Fruit fly (Drosophila melanogaster): ENCODE results near the gene eRF3.

DNA sequence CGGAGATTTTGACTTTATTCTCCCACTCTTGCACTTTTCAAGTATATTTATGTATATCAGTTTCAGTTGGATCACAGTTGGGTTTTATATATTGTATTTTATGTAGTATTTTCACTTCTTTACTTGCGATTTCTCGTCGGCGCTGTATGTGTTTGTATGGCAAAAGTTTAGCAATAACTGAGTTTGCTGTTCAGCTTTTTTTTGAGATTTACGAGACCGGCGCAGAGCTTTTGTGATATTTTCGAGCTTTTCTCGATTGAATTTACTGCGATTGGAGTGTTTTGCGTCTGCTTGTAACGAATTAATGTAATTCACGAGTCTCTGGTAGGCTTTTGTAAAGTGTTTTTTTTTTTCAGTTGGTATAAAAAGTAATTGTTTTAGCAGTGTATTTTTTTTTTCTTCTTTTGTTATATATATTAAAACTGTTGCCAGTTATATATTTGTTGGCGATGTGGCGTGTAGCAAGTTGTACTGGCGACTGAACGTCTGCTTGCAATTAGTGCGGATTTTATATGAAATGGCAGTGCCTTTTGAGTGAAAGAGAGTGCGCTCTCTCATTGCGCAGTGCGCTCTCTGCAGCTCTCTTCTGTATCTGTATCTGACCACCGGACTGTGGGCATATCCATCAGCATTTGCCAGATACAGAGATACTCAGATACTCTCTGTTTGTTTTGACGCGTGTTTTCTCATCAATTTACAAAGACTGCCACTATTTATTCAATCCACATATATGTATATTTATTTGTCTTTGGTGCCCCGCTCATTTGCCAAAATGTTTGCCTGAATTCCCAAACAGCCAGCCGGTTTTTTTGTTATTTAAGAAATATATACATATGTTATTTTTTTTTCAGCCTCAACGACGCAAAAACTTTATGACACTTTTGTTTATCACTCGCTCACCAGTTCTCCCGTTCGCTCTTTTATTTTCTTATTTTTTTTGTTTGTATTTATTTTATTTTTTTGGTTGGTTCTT, 26.8 kb downstream of the eRF3 start:
- peak; percentile 79 for TF ChIP-seq tai (GFP tag; optimal IDR thresholded peaks at IDR 0.05)
- TF ChIP-seq pan (optimal IDR thresholded peaks at IDR 0.05) = no peak
- TF ChIP-seq Dif (GFP tag; optimal IDR thresholded peaks at IDR 0.05; ENCODE audit: partially characterized antibody) = peak; percentile 99
- TF ChIP-seq rgr (GFP tag; optimal IDR thresholded peaks at IDR 0.05) = peak; percentile 84
- TF ChIP-seq N (GFP tag; optimal IDR thresholded peaks at IDR 0.05) = no peak
- peak; percentile 7 for TF ChIP-seq GATAd (GFP tag; optimal IDR thresholded peaks at IDR 0.05)
- TF ChIP-seq jim (GFP tag; optimal IDR thresholded peaks at IDR 0.05) = peak; percentile 71
- TF ChIP-seq Hr78 (GFP tag; optimal IDR thresholded peaks at IDR 0.05) = no peak
- TF ChIP-seq psq (GFP tag; optimal IDR thresholded peaks at IDR 0.05) = peak; percentile 70
- no peak for TF ChIP-seq dsf (GFP tag; optimal IDR thresholded peaks at IDR 0.05; ENCODE audit: borderline replicate concordance)
- peak; percentile 85 for TF ChIP-seq CrebA (GFP tag; optimal IDR thresholded peaks at IDR 0.05; ENCODE audit: borderline replicate concordance)
